Worm (Caenorhabditis elegans) whole organism, L2 larva: Measurements from ENCODE around the gene R05G9R.1.

Experiments used
- C34F6.9 ChIP-seq: fragments of 150-350 bp; optimal IDR thresholded peaks from 2 replicates; lab custom pipeline; 2014; ENCODE audit warnings: missing biosample characterization, missing genetic modification characterization
- F13H6.1 ChIP-seq: sonication (generic microtip); optimal IDR thresholded peaks from 2 replicates; lab custom pipeline; 2016; ENCODE audit warnings: missing genetic modification characterization, missing compliant biosample characterization
- R02D3.7 ChIP-seq: fragments of 150-350 bp; optimal IDR thresholded peaks from 2 replicates; lab custom pipeline; 2014; ENCODE audit warnings: missing biosample characterization, missing genetic modification characterization
- Y55F3AM.14 ChIP-seq: fragments of 200-800 bp; sonication (Bioruptor generic); optimal IDR thresholded peaks from 2 replicates; lab custom pipeline; 2018; ENCODE audit warnings: mild to moderate bottlenecking, missing genetic modification characterization, missing compliant biosample characterization
- ZK546.5 ChIP-seq: sonication (generic microtip); optimal IDR thresholded peaks from 2 replicates; lab custom pipeline; 2017; ENCODE audit warnings: missing biosample characterization, missing genetic modification characterization
- alr-1 ChIP-seq: fragments of 150-350 bp; optimal IDR thresholded peaks from 2 replicates; lab custom pipeline; 2014; ENCODE audit warnings: missing biosample characterization, missing genetic modification characterization
- blmp-1 ChIP-seq: sonication (generic microtip); optimal IDR thresholded peaks from 2 replicates; lab custom pipeline; 2017; ENCODE audit warnings: missing genetic modification characterization, mild to moderate bottlenecking, missing compliant biosample characterization, antibody characterized with exemption, moderate library complexity; ENCODE audit not compliant: insufficient read depth
- ceh-16 ChIP-seq: fragments of 150-350 bp; optimal IDR thresholded peaks from 2 replicates; lab custom pipeline; 2014; ENCODE audit warnings: missing biosample characterization, missing genetic modification characterization
- ceh-82 ChIP-seq: fragments of 150-350 bp; optimal IDR thresholded peaks from 2 replicates; lab custom pipeline; 2014; ENCODE audit warnings: missing biosample characterization, missing genetic modification characterization
- crh-2 ChIP-seq: sonication (generic microtip); optimal IDR thresholded peaks from 2 replicates; lab custom pipeline; 2017; ENCODE audit warnings: missing biosample characterization, missing genetic modification characterization
- dmd-4 ChIP-seq: sonication (generic microtip); optimal IDR thresholded peaks from 2 replicates; lab custom pipeline; 2017; ENCODE audit warnings: missing biosample characterization, missing genetic modification characterization
- egl-27 ChIP-seq: sonication (generic microtip); optimal IDR thresholded peaks from 3 replicates; lab custom pipeline; 2017; ENCODE audit warnings: missing biosample characterization, missing genetic modification reagents, missing genetic modification characterization
- elt-1 ChIP-seq: fragments of 150-350 bp; optimal IDR thresholded peaks from 2 replicates; lab custom pipeline; 2014; ENCODE audit warnings: missing biosample characterization, missing genetic modification characterization
- elt-3 ChIP-seq: sonication (generic microtip); optimal IDR thresholded peaks from 2 replicates; lab custom pipeline; 2017; ENCODE audit warnings: missing biosample characterization, missing genetic modification characterization
- fos-1 ChIP-seq: fragments of 150-350 bp; optimal IDR thresholded peaks from 2 replicates; lab custom pipeline; 2014; ENCODE audit warnings: missing biosample characterization, missing genetic modification characterization
- gmeb-1 ChIP-seq: fragments of 150-350 bp; optimal IDR thresholded peaks from 2 replicates; lab custom pipeline; 2014; ENCODE audit warnings: missing biosample characterization, missing genetic modification characterization
- lin-13 ChIP-seq: fragments of 150-350 bp; optimal IDR thresholded peaks from 2 replicates; lab custom pipeline; 2014; ENCODE audit warnings: missing biosample characterization, missing genetic modification reagents, missing genetic modification characterization
- lin-39 ChIP-seq: fragments of 150-350 bp; optimal IDR thresholded peaks from 2 replicates; lab custom pipeline; 2014; ENCODE audit warnings: missing biosample characterization, missing genetic modification reagents, missing genetic modification characterization
- lsy-2 ChIP-seq, 2 experiments: fragments of 150-350 bp in 1 of 2; sonication (generic microtip) in 1 of 2; optimal IDR thresholded peaks; 2 replicates each; lab custom pipeline; 2014 to 2017; ENCODE audit warnings: missing biosample characterization in 2 of 2, missing genetic modification characterization in 2 of 2
- mbf-1 ChIP-seq: sonication (generic microtip); optimal IDR thresholded peaks from 2 replicates; lab custom pipeline; 2017; ENCODE audit warnings: missing biosample characterization, missing genetic modification characterization
- mdl-1 ChIP-seq, 2 experiments: fragments of 150-350 bp in 1 of 2; sonication (generic microtip) in 1 of 2; optimal IDR thresholded peaks; 2 replicates each; lab custom pipeline; 2017; ENCODE audit warnings: missing biosample characterization in 2 of 2, missing genetic modification characterization in 2 of 2
- nhr-11 ChIP-seq: fragments of 150-350 bp; optimal IDR thresholded peaks from 2 replicates; lab custom pipeline; 2014; ENCODE audit warnings: missing biosample characterization, missing genetic modification characterization
- nhr-12 ChIP-seq: fragments of 150-350 bp; optimal IDR thresholded peaks from 2 replicates; lab custom pipeline; 2014; ENCODE audit warnings: missing biosample characterization, missing genetic modification characterization
- nhr-129 ChIP-seq: fragments of 150-350 bp; optimal IDR thresholded peaks from 2 replicates; lab custom pipeline; 2014; ENCODE audit warnings: missing biosample characterization, missing genetic modification characterization
- nhr-237 ChIP-seq: fragments of 150-350 bp; optimal IDR thresholded peaks from 2 replicates; lab custom pipeline; 2014; ENCODE audit warnings: missing biosample characterization, missing genetic modification characterization
- nhr-25 ChIP-seq: fragments of 150-350 bp; sonication (generic microtip); optimal IDR thresholded peaks from 3 replicates; lab custom pipeline; 2014; ENCODE audit warnings: missing biosample characterization, missing genetic modification characterization
- nhr-6 ChIP-seq: fragments of 150-350 bp; optimal IDR thresholded peaks from 2 replicates; lab custom pipeline; 2014; ENCODE audit warnings: missing biosample characterization, missing genetic modification characterization
- nhr-77 ChIP-seq: fragments of 150-350 bp; optimal IDR thresholded peaks from 2 replicates; lab custom pipeline; 2014; ENCODE audit warnings: missing biosample characterization, missing genetic modification characterization
- peb-1 ChIP-seq: fragments of 150-350 bp; optimal IDR thresholded peaks from 2 replicates; lab custom pipeline; 2014; ENCODE audit warnings: missing biosample characterization, missing genetic modification characterization
- sem-4 ChIP-seq: fragments of 150-350 bp; optimal IDR thresholded peaks from 2 replicates; lab custom pipeline; 2014; ENCODE audit warnings: missing biosample characterization, missing genetic modification reagents, missing genetic modification characterization
- sma-3 ChIP-seq: sonication (generic microtip); optimal IDR thresholded peaks from 2 replicates; lab custom pipeline; 2016; ENCODE audit warnings: missing genetic modification reagents, missing genetic modification characterization, missing compliant biosample characterization
- sma-9 ChIP-seq, 2 experiments: fragments of 150-350 bp in 1 of 2; sonication (generic microtip) in 1 of 2; optimal IDR thresholded peaks; 2 replicates each; lab custom pipeline; 2014 to 2016; ENCODE audit warnings: missing genetic modification characterization in 2 of 2, mild to moderate bottlenecking in 1 of 2, missing biosample characterization in 1 of 2, missing compliant biosample characterization in 1 of 2, missing genetic modification reagents in 1 of 2, moderate library complexity in 1 of 2
- snpc-4 ChIP-seq: fragments of 150-350 bp; optimal IDR thresholded peaks from 2 replicates; lab custom pipeline; 2014; ENCODE audit warnings: missing biosample characterization, missing genetic modification characterization
- unc-39 ChIP-seq: fragments of 150-350 bp; optimal IDR thresholded peaks from 2 replicates; lab custom pipeline; 2014; ENCODE audit warnings: missing biosample characterization, missing genetic modification characterization
- unc-55 ChIP-seq: fragments of 150-350 bp; sonication (generic microtip); optimal IDR thresholded peaks from 3 replicates; lab custom pipeline; 2014; ENCODE audit warnings: missing biosample characterization, missing genetic modification reagents, missing genetic modification characterization
- unc-62 ChIP-seq: fragments of 150-350 bp; optimal IDR thresholded peaks from 2 replicates; lab custom pipeline; 2014; ENCODE audit warnings: missing biosample characterization, missing genetic modification reagents, missing genetic modification characterization
- zag-1 ChIP-seq: fragments of 150-350 bp; optimal IDR thresholded peaks from 2 replicates; lab custom pipeline; 2014; ENCODE audit warnings: missing biosample characterization, missing genetic modification characterization
- ztf-1 ChIP-seq: fragments of 200-800 bp; sonication (Bioruptor generic); conservative IDR thresholded peaks from 2 replicates; pipeline ENCODE4 v1.3.6; 2022; ENCODE audit warnings: missing genetic modification characterization, missing compliant biosample characterization
- ztf-11 ChIP-seq: sonication (generic microtip); optimal IDR thresholded peaks from 2 replicates; lab custom pipeline; 2017; ENCODE audit warnings: missing biosample characterization, missing genetic modification characterization

The R05G9R.1 gene

DNA sequence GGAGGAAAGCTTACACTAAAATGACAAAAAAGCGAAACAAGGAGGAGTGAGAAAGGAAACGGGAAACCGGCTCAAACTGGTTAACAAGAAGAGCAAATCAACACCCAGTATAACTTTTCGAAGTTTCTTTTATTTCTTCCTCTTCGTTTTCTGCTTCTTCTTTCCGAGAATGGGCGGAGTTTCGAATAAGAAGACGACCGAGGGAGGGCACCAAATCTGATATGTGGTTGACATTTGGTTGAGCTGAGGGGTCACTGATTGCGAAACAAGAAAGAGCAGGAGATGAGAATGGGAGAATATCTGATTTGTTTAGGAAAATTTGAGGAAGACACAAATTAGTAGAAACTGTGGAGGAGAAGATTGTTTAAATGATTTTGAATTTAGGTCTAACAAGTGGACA, 15.2 kb downstream of the R05G9R.1 start:
- TF ChIP-seq unc-39 (no peak), sem-4 (peak; percentile 37), zag-1 (peak; percentile 10), alr-1 (tag; lab: Kevin White, UChicago) (no peak)

- TF ChIP-seq C34F6.9 (tag; lab: Kevin White, UChicago) (no peak), lsy-2 (tag; optimal IDR thresholded peaks at IDR 0.05; lab: Kevin White, UChicago) (peak in 1 of 2 experiments; percentile 22)
These were observed 16.7 kb downstream of the R05G9R.1 start for ce11 chrII:6497137-6497536.

- TF ChIP-seq ceh-82 (tag; lab: Kevin White, UChicago) = no peak
- TF ChIP-seq snpc-4 (tag; lab: Kevin White, UChicago) = no peak
- TF ChIP-seq nhr-77 (tag; lab: Kevin White, UChicago) = no peak
- TF ChIP-seq gmeb-1 (tag; lab: Kevin White, UChicago) = no peak
- TF ChIP-seq ZK546.5 (tag; lab: Kevin White, UChicago) = no peak
- no peak for TF ChIP-seq elt-3 (tag; lab: Kevin White, UChicago)
- no peak for TF ChIP-seq nhr-129 (tag; lab: Kevin White, UChicago)
- no peak for TF ChIP-seq R02D3.7 (tag; lab: Kevin White, UChicago)
- no peak for TF ChIP-seq nhr-11 (tag; lab: Kevin White, UChicago)
- TF ChIP-seq ceh-16 (tag; lab: Kevin White, UChicago) = no peak
- TF ChIP-seq alr-1 (tag; lab: Kevin White, UChicago) = no peak
- TF ChIP-seq nhr-6 (tag; lab: Kevin White, UChicago) = no peak
These were observed 17.3 kb downstream of the R05G9R.1 start for ce11 chrII:6496496-6496895.

DNA sequence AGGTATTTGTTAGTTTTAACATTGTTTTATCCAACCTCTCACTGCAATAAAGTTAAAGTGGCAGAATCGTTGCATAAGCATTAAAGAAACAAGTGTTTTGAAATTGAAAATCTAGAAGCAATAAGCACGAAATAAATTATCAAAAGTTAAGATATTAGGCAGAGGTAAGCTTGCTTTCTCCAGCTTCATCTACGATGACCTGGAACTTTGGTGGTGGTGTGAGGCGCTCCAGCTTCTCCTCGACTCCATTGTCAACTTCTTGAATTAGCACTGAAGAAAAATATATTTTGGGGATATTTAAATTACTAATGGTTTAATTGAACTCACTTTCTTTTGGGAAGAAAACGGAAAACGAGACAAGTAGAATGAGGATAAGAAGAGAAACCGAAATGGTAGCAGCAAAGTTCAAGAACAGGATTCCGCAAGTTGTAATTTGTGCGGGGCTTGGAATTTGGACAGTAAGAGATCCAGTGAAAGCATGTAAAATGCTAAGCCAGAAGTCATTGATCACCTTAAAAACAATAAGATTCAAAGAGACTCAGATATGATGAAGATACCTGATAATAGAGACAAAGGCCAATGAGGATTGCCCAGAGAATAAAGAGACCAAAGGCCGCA, 20.0 kb downstream of the R05G9R.1 start:
- TF ChIP-seq ZK546.5 (tag; lab: Kevin White, UChicago) (no peak), nhr-237 (tag; lab: Kevin White, UChicago) (no peak), nhr-129 (tag; lab: Kevin White, UChicago) (no peak), nhr-25 (tag; lab: Kevin White, UChicago) (no peak)

ce11 chrII:6493139-6493538, 20.7 kb downstream of the R05G9R.1 start:
- TF ChIP-seq lin-39 (no peak), ztf-1 (GFP tag; lab: Robert Waterston, UW) (no peak), ztf-11 (tag; lab: Kevin White, UChicago) (no peak), mdl-1 (tag; optimal IDR thresholded peaks at IDR 0.05; lab: Kevin White, UChicago) (no peak), egl-27 (tag; lab: Kevin White, UChicago) (no peak), ceh-16 (tag; lab: Kevin White, UChicago) (no peak), unc-55 (GFP tag; lab: Kevin White, UChicago) (peak; percentile 9), sma-3 (GFP tag; lab: Kevin White, UChicago) (no peak)
- TF ChIP-seq, all 48 proteins: peak for 1

- peak; percentile 47 for TF ChIP-seq C34F6.9 (tag; lab: Kevin White, UChicago)
- no peak for TF ChIP-seq sma-3 (GFP tag; lab: Kevin White, UChicago)
- no peak for TF ChIP-seq peb-1
- TF ChIP-seq R02D3.7 (tag; lab: Kevin White, UChicago) = no peak
- TF ChIP-seq elt-3 (tag; lab: Kevin White, UChicago) = no peak
- TF ChIP-seq sem-4 = no peak
- peak; percentile 34 for TF ChIP-seq fos-1 (tag; lab: Kevin White, UChicago)
- no peak for TF ChIP-seq ztf-11 (tag; lab: Kevin White, UChicago)
- peak; percentile 7 for TF ChIP-seq sma-9 (GFP tag; optimal IDR thresholded peaks at IDR 0.05; lab: Kevin White, UChicago)
- no peak for TF ChIP-seq sma-9 (tag; optimal IDR thresholded peaks at IDR 0.05; lab: Kevin White, UChicago)
- TF ChIP-seq nhr-77 (tag; lab: Kevin White, UChicago) = no peak
- TF ChIP-seq crh-2 (tag; lab: Kevin White, UChicago) = peak; percentile 3
- no peak for TF ChIP-seq mbf-1 (tag; lab: Kevin White, UChicago)
- TF ChIP-seq lin-13 (GFP tag; lab: Kevin White, UChicago) = peak; percentile 19
- no peak for TF ChIP-seq blmp-1 (tag; lab: Kevin White, UChicago)
- TF ChIP-seq dmd-4 (tag; lab: Kevin White, UChicago) = no peak
- no peak for TF ChIP-seq unc-62
- TF ChIP-seq elt-1 (tag; lab: Kevin White, UChicago) = no peak
- TF ChIP-seq snpc-4 (tag; lab: Kevin White, UChicago) = peak; percentile 94
- no peak for TF ChIP-seq nhr-11 (tag; lab: Kevin White, UChicago)
- peak; percentile 9 for TF ChIP-seq egl-27 (tag; lab: Kevin White, UChicago)
- TF ChIP-seq F13H6.1 (tag; lab: Kevin White, UChicago) = peak; percentile 67
- peak; percentile 9 to 41 for TF ChIP-seq mdl-1 (tag; optimal IDR thresholded peaks at IDR 0.05; lab: Kevin White, UChicago)
- no peak for TF ChIP-seq gmeb-1 (tag; lab: Kevin White, UChicago)
- no peak for TF ChIP-seq nhr-237 (tag; lab: Kevin White, UChicago)
- no peak for TF ChIP-seq nhr-25 (tag; lab: Kevin White, UChicago)
- TF ChIP-seq nhr-12 (tag; lab: Kevin White, UChicago) = no peak
- no peak for TF ChIP-seq Y55F3AM.14
- peak; percentile 82 for TF ChIP-seq nhr-129 (tag; lab: Kevin White, UChicago)
- TF ChIP-seq ceh-82 (tag; lab: Kevin White, UChicago) = no peak
These were observed 21.9 kb downstream of the R05G9R.1 start, which contains the start of the genes T28D9.11 and T28D9.1 for ce11 chrII:6491817-6492452. Gene T28D9.11, minus strand, starts transcription at chrII:6491993. Gene T28D9.1, plus strand, starts transcription at chrII:6492402.
